Fruit fly (Drosophila melanogaster) whole organism, prepupa: Measurements from ENCODE around the gene Nak.

ENCODE experiments used
- Blimp-1 ChIP-seq: fragments of 200-800 bp; sonication (Bioruptor generic); optimal IDR thresholded peaks from 3 replicates; lab custom pipeline; 2017; ENCODE audit warnings: missing biosample characterization, missing genetic modification characterization, mild to moderate bottlenecking, moderate library complexity, missing genetic modification reagents
- CG10631 ChIP-seq: fragments of 200-800 bp; sonication (Bioruptor generic); optimal IDR thresholded peaks from 2 replicates; lab custom pipeline; 2016; ENCODE audit warnings: missing biosample characterization, missing genetic modification characterization
- CG10669 ChIP-seq: fragments of 200-800 bp; sonication (Bioruptor generic); optimal IDR thresholded peaks from 3 replicates; lab custom pipeline; 2018; ENCODE audit warnings: missing biosample characterization, mild to moderate bottlenecking, missing genetic modification characterization, moderate library complexity
- CG11294 ChIP-seq: fragments of 200-800 bp; sonication (Bioruptor generic); IDR thresholded peaks from 2 replicates; pipeline ENCODE4 v1.3.6; 2022; ENCODE audit warnings: missing biosample characterization, missing genetic modification characterization
- CG11762 ChIP-seq: fragments of 200-800 bp; sonication (Bioruptor generic); optimal IDR thresholded peaks from 3 replicates; lab custom pipeline; 2016; ENCODE audit warnings: missing biosample characterization, missing genetic modification characterization; ENCODE audit not compliant: insufficient read depth
- CG11902 ChIP-seq: fragments of 200-800 bp; sonication (Bioruptor generic); optimal IDR thresholded peaks from 3 replicates; lab custom pipeline; 2016; ENCODE audit warnings: missing biosample characterization, missing genetic modification characterization
- CG15336 ChIP-seq: fragments of 200-800 bp; sonication (Bioruptor generic); IDR thresholded peaks from 2 replicates; pipeline ENCODE4 v1.3.6; 2022; ENCODE audit warnings: missing biosample characterization, missing genetic modification characterization
- CG1621 ChIP-seq: fragments of 200-800 bp; sonication (Bioruptor generic); optimal IDR thresholded peaks from 3 replicates; lab custom pipeline; 2018; ENCODE audit warnings: missing biosample characterization, mild to moderate bottlenecking, missing genetic modification characterization
- CG31627 ChIP-seq: fragments of 200-800 bp; sonication (Bioruptor generic); optimal IDR thresholded peaks from 3 replicates; lab custom pipeline; 2016; ENCODE audit warnings: missing biosample characterization, missing genetic modification characterization
- CG32006 ChIP-seq: fragments of 200-800 bp; sonication (Bioruptor generic); optimal IDR thresholded peaks from 3 replicates; lab custom pipeline; 2017; ENCODE audit warnings: missing biosample characterization, mild to moderate bottlenecking, missing genetic modification characterization
- CG34406 ChIP-seq: fragments of 200-800 bp; sonication (Bioruptor generic); optimal IDR thresholded peaks from 3 replicates; lab custom pipeline; 2016; ENCODE audit warnings: missing biosample characterization, missing genetic modification characterization
- CG3919 ChIP-seq: fragments of 200-800 bp; sonication (Bioruptor generic); optimal IDR thresholded peaks from 3 replicates; lab custom pipeline; 2016; ENCODE audit warnings: missing biosample characterization, missing genetic modification characterization
- CG4318 ChIP-seq: fragments of 200-800 bp; sonication (Bioruptor generic); optimal IDR thresholded peaks from 3 replicates; lab custom pipeline; 2017; ENCODE audit warnings: missing biosample characterization, mild to moderate bottlenecking, missing genetic modification characterization
- CG6163 ChIP-seq: fragments of 200-800 bp; sonication (Bioruptor generic); IDR thresholded peaks from 3 replicates; pipeline ENCODE4 v1.3.6; 2022; ENCODE audit warnings: missing biosample characterization, missing genetic modification characterization
- CG6276 ChIP-seq: fragments of 200-800 bp; sonication (Bioruptor generic); optimal IDR thresholded peaks from 2 replicates; lab custom pipeline; 2017; ENCODE audit warnings: missing biosample characterization, mild to moderate bottlenecking, missing genetic modification characterization
- CG6808 ChIP-seq: fragments of 200-800 bp; sonication (Bioruptor generic); optimal IDR thresholded peaks from 3 replicates; lab custom pipeline; 2017; ENCODE audit warnings: missing biosample characterization, missing genetic modification characterization, mild to moderate bottlenecking, moderate library complexity, missing genetic modification reagents
- CG7368 ChIP-seq: fragments of 200-800 bp; sonication (Bioruptor generic); optimal IDR thresholded peaks from 3 replicates; lab custom pipeline; 2016; ENCODE audit warnings: missing biosample characterization, missing genetic modification characterization
- CG8119 ChIP-seq: fragments of 200-800 bp; sonication (Bioruptor generic); IDR thresholded peaks from 3 replicates; pipeline ENCODE4 v1.3.6; 2022; ENCODE audit warnings: missing biosample characterization, missing genetic modification characterization
- CG8319 ChIP-seq: fragments of 200-800 bp; sonication (Bioruptor generic); optimal IDR thresholded peaks from 3 replicates; lab custom pipeline; 2016; ENCODE audit warnings: missing biosample characterization, missing genetic modification characterization
- CG9139 ChIP-seq: fragments of 200-800 bp; sonication (Bioruptor generic); optimal IDR thresholded peaks from 3 replicates; lab custom pipeline; 2017; ENCODE audit warnings: missing biosample characterization, mild to moderate bottlenecking, missing genetic modification characterization
- Eip78C ChIP-seq: fragments of 200-800 bp; sonication (Bioruptor generic); peaks from one replicate; lab custom pipeline; 2016; ENCODE audit warnings: missing biosample characterization, missing genetic modification characterization
- Ets21C ChIP-seq: fragments of 200-800 bp; sonication (Bioruptor generic); optimal IDR thresholded peaks from 3 replicates; lab custom pipeline; 2016; ENCODE audit warnings: missing biosample characterization, missing genetic modification characterization
- Ets96B ChIP-seq: fragments of 200-800 bp; optimal IDR thresholded peaks from 2 replicates; lab custom pipeline; 2019; ENCODE audit warnings: missing biosample characterization, mild to moderate bottlenecking, missing genetic modification characterization, moderate library complexity
- Gug ChIP-seq: fragments of 200-800 bp; sonication (Bioruptor generic); IDR thresholded peaks from 2 replicates; pipeline ENCODE4 v1.3.6; 2022; ENCODE audit warnings: missing biosample characterization, missing genetic modification characterization
- Hr38 ChIP-seq: sonication (Bioruptor generic); optimal IDR thresholded peaks from 2 replicates; lab custom pipeline; 2016; ENCODE audit warnings: missing biosample characterization, missing genetic modification characterization
- Hr39 ChIP-seq: fragments of 200-800 bp; sonication (Bioruptor generic); optimal IDR thresholded peaks from 2 replicates; lab custom pipeline; 2016; ENCODE audit warnings: missing biosample characterization, missing genetic modification characterization
- Hr4 ChIP-seq: fragments of 200-800 bp; sonication (Bioruptor generic); optimal IDR thresholded peaks from 3 replicates; lab custom pipeline; 2016; ENCODE audit warnings: missing biosample characterization, missing genetic modification characterization
- Lpt ChIP-seq: fragments of 200-800 bp; sonication (Bioruptor generic); optimal IDR thresholded peaks from 3 replicates; lab custom pipeline; 2016; ENCODE audit warnings: missing biosample characterization, missing genetic modification characterization
- Met ChIP-seq: fragments of 200-800 bp; sonication (Bioruptor generic); optimal IDR thresholded peaks from 3 replicates; lab custom pipeline; 2016; ENCODE audit warnings: missing biosample characterization, missing genetic modification characterization
- OdsH ChIP-seq: fragments of 200-800 bp; sonication (Bioruptor generic); optimal IDR thresholded peaks from 3 replicates; lab custom pipeline; 2016; ENCODE audit warnings: missing biosample characterization, missing genetic modification characterization
- Smox ChIP-seq: fragments of 200-800 bp; sonication (Bioruptor generic); optimal IDR thresholded peaks from 3 replicates; lab custom pipeline; 2016; ENCODE audit warnings: missing biosample characterization, missing genetic modification characterization
- Sox102F ChIP-seq: fragments of 200-800 bp; sonication (Bioruptor generic); optimal IDR thresholded peaks from 2 replicates; lab custom pipeline; 2016; ENCODE audit warnings: missing biosample characterization, mild to moderate bottlenecking, missing genetic modification characterization
- Sox14 ChIP-seq: fragments of 200-800 bp; sonication (Bioruptor generic); optimal IDR thresholded peaks from 3 replicates; lab custom pipeline; 2016; ENCODE audit warnings: missing biosample characterization, missing genetic modification characterization
- Sox15 ChIP-seq: fragments of 200-800 bp; sonication (Bioruptor generic); optimal IDR thresholded peaks from 3 replicates; lab custom pipeline; 2016; ENCODE audit warnings: missing biosample characterization, missing genetic modification characterization
- achi ChIP-seq: fragments of 200-800 bp; sonication (Bioruptor generic); optimal IDR thresholded peaks from 3 replicates; lab custom pipeline; 2016; ENCODE audit warnings: missing biosample characterization, missing genetic modification characterization
- acj6 ChIP-seq: fragments of 200-800 bp; sonication (Bioruptor generic); optimal IDR thresholded peaks from 3 replicates; lab custom pipeline; 2016; ENCODE audit warnings: missing biosample characterization, missing genetic modification characterization
- dac ChIP-seq: fragments of 200-800 bp; sonication (Bioruptor generic); optimal IDR thresholded peaks from 2 replicates; lab custom pipeline; 2017; ENCODE audit warnings: missing biosample characterization, mild to moderate bottlenecking, missing genetic modification characterization
- dsx ChIP-seq: fragments of 200-800 bp; optimal IDR thresholded peaks from 3 replicates; lab custom pipeline; 2019; ENCODE audit warnings: missing biosample characterization, mild to moderate bottlenecking, missing genetic modification characterization, moderate library complexity; ENCODE audit not compliant: poor library complexity, severe bottlenecking
- eg ChIP-seq: fragments of 200-800 bp; sonication (Bioruptor generic); IDR thresholded peaks from 3 replicates; pipeline ENCODE4 v1.3.6; 2022; ENCODE audit warnings: missing biosample characterization, missing genetic modification characterization
- esn ChIP-seq: fragments of 200-800 bp; sonication (Bioruptor generic); optimal IDR thresholded peaks from 2 replicates; lab custom pipeline; 2016; ENCODE audit warnings: missing biosample characterization, mild to moderate bottlenecking, missing genetic modification characterization, moderate library complexity
- fd85E ChIP-seq: fragments of 200-800 bp; sonication (Bioruptor generic); optimal IDR thresholded peaks from 3 replicates; lab custom pipeline; 2016; ENCODE audit warnings: missing biosample characterization, missing genetic modification characterization
- fkh ChIP-seq: fragments of 200-800 bp; sonication (Bioruptor generic); optimal IDR thresholded peaks from 3 replicates; lab custom pipeline; 2017; ENCODE audit warnings: missing biosample characterization, mild to moderate bottlenecking, missing genetic modification characterization, moderate library complexity
- net ChIP-seq: fragments of 200-800 bp; sonication (Bioruptor generic); optimal IDR thresholded peaks from 3 replicates; lab custom pipeline; 2016; ENCODE audit warnings: missing biosample characterization, missing genetic modification characterization
- pdm3 ChIP-seq: fragments of 200-800 bp; sonication (Bioruptor generic); optimal IDR thresholded peaks from 3 replicates; lab custom pipeline; 2016; ENCODE audit warnings: missing biosample characterization, missing genetic modification characterization
- salr ChIP-seq, 2 experiments: fragments of 200-800 bp; sonication (Bioruptor generic); optimal IDR thresholded peaks; 3 replicates each; lab custom pipeline; 2016 to 2018; ENCODE audit warnings: missing biosample characterization in 2 of 2, missing genetic modification characterization in 2 of 2, mild to moderate bottlenecking in 1 of 2
- spab ChIP-seq: fragments of 200-800 bp; sonication (Bioruptor generic); optimal IDR thresholded peaks from 2 replicates; lab custom pipeline; 2017; ENCODE audit warnings: missing biosample characterization, mild to moderate bottlenecking, missing genetic modification characterization, missing genetic modification reagents
- svp ChIP-seq: fragments of 200-800 bp; sonication (Bioruptor generic); peaks from one replicate; lab custom pipeline; 2016; ENCODE audit warnings: missing biosample characterization, missing genetic modification characterization
- vri ChIP-seq: fragments of 200-800 bp; sonication (Bioruptor generic); optimal IDR thresholded peaks from 3 replicates; lab custom pipeline; 2016; ENCODE audit warnings: missing biosample characterization, mild to moderate bottlenecking, missing genetic modification characterization

The Nak gene

DNA sequence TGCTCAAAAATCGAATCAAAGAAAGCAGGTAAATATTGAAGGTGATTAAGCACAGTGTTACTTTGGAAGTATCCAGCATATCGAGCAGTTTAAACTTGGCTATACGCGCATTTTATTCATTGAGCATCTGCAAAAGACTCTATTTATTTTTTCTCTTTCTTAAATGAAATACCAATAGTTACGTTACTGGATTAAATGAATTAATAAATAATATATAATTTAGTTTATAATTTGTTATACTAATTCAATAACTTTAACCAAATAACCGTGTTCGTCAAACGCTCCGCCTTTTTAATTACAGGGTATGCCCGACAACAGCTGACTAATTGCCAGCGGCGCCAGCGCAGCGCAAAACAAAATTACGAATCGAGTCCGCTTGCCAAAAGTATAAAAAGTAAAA is 1.7 kb downstream of the Nak start (continued):
- no peak for TF ChIP-seq esn
- peak; percentile 70 for TF ChIP-seq svp (GFP tag; lab: Kevin White, UChicago)
- TF ChIP-seq CG8319 (GFP tag; lab: Kevin White, UChicago) = no peak
- no peak for TF ChIP-seq vri
- TF ChIP-seq spab (GFP tag; lab: Kevin White, UChicago) = no peak
- peak; percentile 55; the same call in 2 of the 3 replicates for TF ChIP-seq CG8119 (GFP tag; lab: Robert Waterston, UW)
- no peak for TF ChIP-seq pdm3
- no peak for TF ChIP-seq CG7368
- TF ChIP-seq CG11762 (GFP tag; lab: Kevin White, UChicago) = no peak
- TF ChIP-seq CG11902 = peak; percentile 7
- peak; percentile 22 for TF ChIP-seq CG10631 (GFP tag; lab: Kevin White, UChicago)
- TF ChIP-seq CG32006 (GFP tag; lab: Kevin White, UChicago) = no peak
- peak; percentile 39 for TF ChIP-seq Hr4 (GFP tag; lab: Kevin White, UChicago)
- peak; percentile 8 for TF ChIP-seq CG6808
- TF ChIP-seq fd85E (GFP tag; lab: Kevin White, UChicago) = no peak
- TF ChIP-seq dac (GFP tag; lab: Kevin White, UChicago) = no peak
- TF ChIP-seq net (GFP tag; lab: Kevin White, UChicago) = peak; percentile 19
- peak; percentile 27 for TF ChIP-seq Met (GFP tag; lab: Kevin White, UChicago)
- no peak for TF ChIP-seq Ets96B (tag; lab: Kevin White, UChicago)
- no peak for TF ChIP-seq CG1621 (tag; lab: Kevin White, UChicago)
- peak; percentile 60; the same call in 2 of the 3 replicates for TF ChIP-seq eg (GFP tag; lab: Robert Waterston, UW)
- no peak for TF ChIP-seq CG4318 (GFP tag; lab: Kevin White, UChicago)
- no peak for TF ChIP-seq Hr39

DNA sequence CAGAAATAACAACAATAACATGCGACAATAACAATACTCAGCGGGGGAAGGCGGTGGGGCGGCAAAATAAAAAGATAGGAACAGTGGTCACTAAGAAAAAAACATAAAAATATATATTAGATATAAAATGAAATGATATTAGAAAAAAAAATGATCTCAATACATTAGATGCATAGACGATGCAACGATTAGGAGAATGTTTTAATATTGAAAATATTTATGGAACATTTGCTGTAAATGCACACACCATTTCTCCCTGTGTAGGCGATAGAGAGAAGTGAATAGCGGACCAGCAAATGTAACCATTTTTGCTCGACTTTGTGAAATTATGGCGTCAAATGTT is 2.4 kb downstream of the Nak start:
- TF ChIP-seq net (GFP tag; lab: Kevin White, UChicago) = peak; percentile 16
- TF ChIP-seq CG6808 = no peak
- no peak for TF ChIP-seq fkh (GFP tag; lab: Kevin White, UChicago)
- peak; percentile 25 for TF ChIP-seq CG7368
- TF ChIP-seq Hr4 (GFP tag; lab: Kevin White, UChicago) = peak; percentile 47
- no peak for TF ChIP-seq CG31627
- peak; percentile 40 for TF ChIP-seq CG6276 (GFP tag; lab: Kevin White, UChicago)
- peak; percentile 30 for TF ChIP-seq Met (GFP tag; lab: Kevin White, UChicago)
- peak; percentile 4 for TF ChIP-seq CG8319 (GFP tag; lab: Kevin White, UChicago)
- no peak for TF ChIP-seq pdm3
- no peak for TF ChIP-seq CG11902
- peak; percentile 44 for TF ChIP-seq CG32006 (GFP tag; lab: Kevin White, UChicago)
- TF ChIP-seq Eip78C (GFP tag; lab: Kevin White, UChicago) = peak; percentile 88
- peak; percentile 59 for TF ChIP-seq Ets96B (tag; lab: Kevin White, UChicago)
- TF ChIP-seq achi (GFP tag; lab: Kevin White, UChicago) = peak; percentile 20
- no peak for TF ChIP-seq Smox (GFP tag; lab: Kevin White, UChicago)
- TF ChIP-seq dsx (GFP tag; lab: Kevin White, UChicago) = peak; percentile 5
- TF ChIP-seq OdsH (GFP tag; lab: Kevin White, UChicago) = peak; percentile 37
- TF ChIP-seq CG3919 (GFP tag; lab: Kevin White, UChicago) = peak; percentile 52
- peak; percentile 47 for TF ChIP-seq CG34406 (GFP tag; lab: Kevin White, UChicago)
- peak; percentile 26 for TF ChIP-seq CG10631 (GFP tag; lab: Kevin White, UChicago)
- TF ChIP-seq CG11762 (GFP tag; lab: Kevin White, UChicago) = peak; percentile 51
- TF ChIP-seq Hr38 (GFP tag; lab: Kevin White, UChicago) = no peak
- TF ChIP-seq Sox14 (GFP tag; lab: Kevin White, UChicago) = peak; percentile 5
- peak; percentile 82 for TF ChIP-seq CG6163
- TF ChIP-seq Blimp-1 = no peak
- TF ChIP-seq Sox15 = no peak
- TF ChIP-seq CG15336 = peak; percentile 84
- TF ChIP-seq esn = peak; percentile 48
- TF ChIP-seq svp (GFP tag; lab: Kevin White, UChicago) = peak; percentile 63
- TF ChIP-seq CG8119 (GFP tag; lab: Robert Waterston, UW) = peak; percentile 80
- TF ChIP-seq eg (GFP tag; lab: Robert Waterston, UW) = peak; percentile 89
- peak; percentile 20 for TF ChIP-seq Lpt (GFP tag; lab: Kevin White, UChicago)
- peak; percentile 81 for TF ChIP-seq CG11294 (GFP tag; lab: Robert Waterston, UW)
- no peak for TF ChIP-seq salr (GFP tag; optimal IDR thresholded peaks at IDR 0.05; lab: Kevin White, UChicago)
- TF ChIP-seq CG9139 = no peak
- no peak for TF ChIP-seq dac (GFP tag; lab: Kevin White, UChicago)
- peak; percentile 52 for TF ChIP-seq CG10669
- TF ChIP-seq acj6 (GFP tag; lab: Kevin White, UChicago) = peak; percentile 18
- TF ChIP-seq Sox102F = peak; percentile 29
- TF ChIP-seq Gug (GFP tag; lab: Robert Waterston, UW) = peak; percentile 76
- no peak for TF ChIP-seq Ets21C (GFP tag; lab: Kevin White, UChicago)
